Worm (Caenorhabditis elegans) whole organism, late embryonic: Measurements from ENCODE around the gene cyn-11.

ENCODE experiments used
- F13H6.1 ChIP-seq: sonication (generic microtip); optimal IDR thresholded peaks from 2 replicates; lab custom pipeline; 2016; ENCODE audit warnings: missing genetic modification characterization, missing compliant biosample characterization
- T23F11.4 ChIP-seq: fragments of 200-800 bp; sonication (Bioruptor generic); optimal IDR thresholded peaks from 2 replicates; lab custom pipeline; 2018; ENCODE audit warnings: mild to moderate bottlenecking, missing genetic modification characterization, missing compliant biosample characterization
- ama-1 ChIP-seq: fragments of 150-350 bp; optimal IDR thresholded peaks from 2 replicates; lab custom pipeline; 2014
- ets-4 ChIP-seq: sonication (generic microtip); optimal IDR thresholded peaks from 2 replicates; lab custom pipeline; 2016; ENCODE audit warnings: missing genetic modification characterization, missing compliant biosample characterization
- hlh-8 ChIP-seq: sonication (generic microtip); optimal IDR thresholded peaks from 2 replicates; lab custom pipeline; 2016; ENCODE audit warnings: missing genotype, missing genetic modification characterization, missing compliant biosample characterization

DNA sequence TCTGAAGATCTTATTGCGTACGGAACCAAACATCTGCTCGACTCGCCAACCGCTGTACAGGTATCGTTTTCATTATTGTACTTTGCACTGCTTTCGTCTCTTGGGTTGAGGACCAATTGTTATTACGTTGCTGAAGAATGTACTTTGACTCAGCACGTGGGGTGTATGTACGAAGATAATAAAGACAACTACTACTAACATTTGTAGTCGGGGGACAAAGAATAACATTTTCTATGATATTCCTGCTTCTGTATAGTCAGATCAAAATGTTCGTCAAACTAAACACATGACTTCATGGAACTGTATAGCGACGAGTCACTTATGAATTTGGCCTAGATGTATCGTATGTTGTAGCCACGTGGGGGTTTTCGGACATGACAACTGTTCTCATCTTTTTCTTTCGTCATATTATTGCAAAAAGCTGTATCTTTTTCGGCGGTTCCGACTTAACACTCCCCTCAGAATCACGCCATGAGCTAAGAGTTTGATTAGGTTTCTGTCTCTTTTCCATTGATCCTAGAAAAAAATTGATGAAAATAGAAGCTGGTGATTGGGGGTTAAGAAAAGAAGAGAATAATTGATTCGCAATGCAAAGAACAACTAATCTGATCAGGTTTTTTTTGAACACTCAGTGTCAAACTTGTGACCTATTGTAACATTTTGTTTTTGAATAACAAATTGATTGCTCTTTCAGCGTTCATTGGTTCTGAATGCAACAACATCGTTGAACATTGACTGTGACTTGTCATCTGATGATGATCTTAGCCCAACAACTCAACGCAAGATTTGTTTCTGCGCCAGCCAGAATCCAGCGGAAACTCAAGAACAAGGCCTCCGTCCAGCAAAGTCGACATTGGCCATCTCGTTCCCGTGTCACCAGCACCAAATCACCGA, 28.7 kb upstream of the cyn-11 start:
- TF ChIP-seq ama-1 (no peak), T23F11.4 (GFP tag; lab: Kevin White, UChicago) (no peak), ets-4 (no peak), F13H6.1 (tag; lab: Kevin White, UChicago) (no peak), hlh-8 (tag; lab: Kevin White, UChicago) (no peak)
